Worm (Caenorhabditis elegans) whole organism, late embryonic: Measurements from ENCODE around the gene F35F10.14.

Source experiments
- ceh-18 ChIP-seq: sonication (generic microtip); optimal IDR thresholded peaks from 2 replicates; lab custom pipeline; 2016; ENCODE audit warnings: missing genetic modification characterization, missing compliant biosample characterization
- ceh-9 ChIP-seq: sonication (generic microtip); optimal IDR thresholded peaks from 2 replicates; lab custom pipeline; 2016; ENCODE audit warnings: mild to moderate bottlenecking, missing genetic modification characterization, inconsistent platforms, missing compliant biosample characterization
- gmeb-2 ChIP-seq: sonication (generic microtip); optimal IDR thresholded peaks from 2 replicates; lab custom pipeline; 2016; ENCODE audit warnings: missing genetic modification characterization, inconsistent platforms, missing compliant biosample characterization
- hlh-15 ChIP-seq: sonication (generic microtip); optimal IDR thresholded peaks from 2 replicates; lab custom pipeline; 2016; ENCODE audit warnings: missing genetic modification characterization, missing compliant biosample characterization
- mec-3 ChIP-seq: sonication (generic microtip); optimal IDR thresholded peaks from 2 replicates; lab custom pipeline; 2016; ENCODE audit warnings: borderline replicate concordance, missing genetic modification characterization, missing compliant biosample characterization
- nhr-11 ChIP-seq: fragments of 150-350 bp; optimal IDR thresholded peaks from 2 replicates; lab custom pipeline; 2014; ENCODE audit warnings: missing biosample characterization, missing genetic modification characterization
- npax-4 ChIP-seq: sonication (generic microtip); optimal IDR thresholded peaks from 2 replicates; lab custom pipeline; 2016; ENCODE audit warnings: missing genetic modification characterization, missing compliant biosample characterization
- pha-4 ChIP-seq: fragments of 150-350 bp; optimal IDR thresholded peaks from 2 replicates; lab custom pipeline; 2018; ENCODE audit warnings: missing biosample characterization, missing genetic modification reagents, missing genetic modification characterization
- tbx-2 ChIP-seq: sonication (generic microtip); optimal IDR thresholded peaks from 2 replicates; lab custom pipeline; 2016; ENCODE audit warnings: missing genetic modification characterization, missing compliant biosample characterization
- ztf-16 ChIP-seq: sonication (generic microtip); optimal IDR thresholded peaks from 2 replicates; lab custom pipeline; 2017; ENCODE audit warnings: missing genetic modification characterization, missing compliant biosample characterization

DNA sequence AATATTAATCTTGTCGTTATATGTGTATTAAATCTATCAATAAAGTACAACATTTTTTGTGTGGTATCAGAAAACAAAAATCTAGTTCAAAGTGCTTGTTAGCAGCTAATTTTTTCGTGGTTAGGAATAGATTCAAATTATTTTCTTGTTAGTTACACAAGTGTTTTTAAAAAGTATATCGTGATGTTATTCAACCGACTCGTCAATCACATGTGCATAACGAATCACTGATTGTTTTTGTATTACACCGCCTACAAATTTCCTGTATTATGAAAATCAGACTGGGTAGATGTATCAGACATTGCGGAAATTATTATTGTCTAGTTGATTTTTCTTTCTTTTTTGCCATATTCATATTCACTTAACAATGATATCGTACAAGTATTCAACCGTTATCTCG lies 36.9 kb downstream of the F35F10.14 start, which contains the start of gene str-64:
- TF ChIP-seq ceh-9 (tag; lab: Kevin White, UChicago) (no peak), tbx-2 (tag; lab: Kevin White, UChicago) (no peak), ztf-16 (tag; lab: Kevin White, UChicago) (no peak), nhr-11 (tag; lab: Kevin White, UChicago) (no peak), npax-4 (tag; lab: Kevin White, UChicago) (no peak), pha-4 (tag; lab: Kevin White, UChicago) (no peak), gmeb-2 (tag; lab: Kevin White, UChicago) (no peak), hlh-15 (tag; lab: Kevin White, UChicago) (no peak), mec-3 (tag; lab: Kevin White, UChicago) (no peak), ceh-18 (tag; lab: Kevin White, UChicago) (no peak)
